Fruit fly (Drosophila melanogaster): Measurements from ENCODE around the gene Pex12.

The Pex12 gene

DNA sequence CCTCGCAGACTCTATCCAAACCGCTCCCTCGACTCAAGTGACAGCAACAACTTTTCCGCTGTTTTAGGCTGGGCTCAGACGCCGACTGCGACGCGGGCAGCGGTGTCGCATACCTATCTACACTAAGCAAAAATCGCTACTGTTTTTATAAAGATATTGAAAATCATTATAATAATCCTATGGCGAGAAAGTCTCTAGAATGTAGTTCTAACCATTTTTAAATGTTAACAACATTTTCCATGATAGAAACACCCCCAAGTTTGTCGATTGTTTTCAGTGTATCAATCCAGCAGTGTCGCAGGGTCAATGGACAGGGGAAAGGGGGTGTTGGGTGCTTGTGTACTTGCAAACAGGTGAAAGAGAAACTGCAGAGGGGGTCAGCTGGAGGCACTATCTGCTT lies 50.1 kb downstream of the Pex12 start:
- TF ChIP-seq CG7045 (GFP tag; optimal IDR thresholded peaks at IDR 0.05) (peak; percentile 96), CG33017 (tag; optimal IDR thresholded peaks at IDR 0.05) (peak; percentile 97), toe (GFP tag; optimal IDR thresholded peaks at IDR 0.05) (peak; percentile 95), pad (GFP tag; optimal IDR thresholded peaks at IDR 0.05) (peak; percentile 87), tj (GFP tag; optimal IDR thresholded peaks at IDR 0.05) (peak; percentile 86), cnc (optimal IDR thresholded peaks at IDR 0.05) (no peak), CG14711 (tag; optimal IDR thresholded peaks at IDR 0.05) (peak; percentile 92), bab1 (GFP tag; optimal IDR thresholded peaks at IDR 0.05) (peak; percentile 98), Clk (GFP tag; optimal IDR thresholded peaks at IDR 0.05) (peak; percentile 95), CG5204 (GFP tag; optimal IDR thresholded peaks at IDR 0.05) (peak; percentile 95), Hr96 (GFP tag; optimal IDR thresholded peaks at IDR 0.05) (peak; percentile 96), Crg-1 (GFP tag; optimal IDR thresholded peaks at IDR 0.05) (peak; percentile 88), CG7101 (tag; optimal IDR thresholded peaks at IDR 0.05) (peak; percentile 97), Mnt (GFP tag; optimal IDR thresholded peaks at IDR 0.05) (peak; percentile 91), cic (GFP tag; optimal IDR thresholded peaks at IDR 0.05) (peak; percentile 78), CG11617 (GFP tag; optimal IDR thresholded peaks at IDR 0.05) (peak; percentile 95), CG1620 (GFP tag; optimal IDR thresholded peaks at IDR 0.05) (peak; percentile 97), ovo (GFP tag; optimal IDR thresholded peaks at IDR 0.05) (peak; percentile 93), CG12768 (GFP tag; optimal IDR thresholded peaks at IDR 0.05) (peak; percentile 97), kay (GFP tag; ENCODE audit: borderline replicate concordance) (no peak)

DNA sequence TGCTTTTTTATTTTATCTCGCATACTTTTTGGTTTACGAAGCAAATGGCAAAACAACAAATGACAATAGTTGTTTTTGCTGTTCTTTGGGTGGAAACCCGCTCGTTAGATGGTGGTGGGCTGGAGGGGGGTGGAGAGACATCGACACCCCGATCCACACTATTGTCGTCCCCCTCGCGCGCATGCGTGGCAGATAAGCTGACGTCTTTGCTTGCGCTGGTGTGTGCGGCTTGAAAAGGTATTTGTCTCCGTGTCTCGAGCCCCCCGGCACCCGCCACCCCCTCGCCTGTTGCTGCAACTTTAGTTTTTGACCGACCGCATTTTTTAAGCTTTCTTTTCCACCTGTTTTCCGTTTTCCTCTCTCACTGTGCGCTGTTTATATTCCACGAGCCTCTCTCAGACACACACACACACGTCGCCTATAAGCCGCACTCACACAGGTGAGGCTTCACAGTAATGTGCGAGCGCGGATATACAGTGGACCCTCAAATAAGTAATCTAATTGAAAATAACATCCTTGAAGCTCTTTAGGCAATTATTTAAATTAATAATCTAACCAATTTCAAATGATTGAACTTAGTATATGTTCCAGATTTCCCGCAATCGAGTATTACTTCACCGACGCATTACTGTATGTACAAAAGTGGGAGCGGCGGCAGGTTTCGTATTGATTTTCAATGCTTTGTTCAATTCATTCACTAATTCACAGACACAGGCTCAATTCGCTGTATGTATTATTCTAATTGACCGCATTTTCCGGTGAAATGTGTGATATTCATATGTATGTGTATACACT lies 51.4 kb downstream of the Pex12 start:
- peak; percentile 96 for TF ChIP-seq CG5204 (GFP tag; optimal IDR thresholded peaks at IDR 0.05)
- TF ChIP-seq CG7045 (GFP tag; optimal IDR thresholded peaks at IDR 0.05), result peak; percentile 94
- no peak for TF ChIP-seq cnc (optimal IDR thresholded peaks at IDR 0.05)
- peak; percentile 97 for TF ChIP-seq toe (GFP tag; optimal IDR thresholded peaks at IDR 0.05)
- peak; percentile 65 for TF ChIP-seq tj (GFP tag; optimal IDR thresholded peaks at IDR 0.05)
- peak; percentile 94 for TF ChIP-seq CG11617 (GFP tag; optimal IDR thresholded peaks at IDR 0.05)
- peak; percentile 98 for TF ChIP-seq CG33017 (tag; optimal IDR thresholded peaks at IDR 0.05)
- peak; percentile 90 for TF ChIP-seq Mnt (GFP tag; optimal IDR thresholded peaks at IDR 0.05)
- TF ChIP-seq ovo (GFP tag; optimal IDR thresholded peaks at IDR 0.05), result peak; percentile 49
- peak; percentile 94 for TF ChIP-seq Clk (GFP tag; optimal IDR thresholded peaks at IDR 0.05)
- peak; percentile 98 for TF ChIP-seq CG1620 (GFP tag; optimal IDR thresholded peaks at IDR 0.05)
- peak; percentile 93 for TF ChIP-seq CG14711 (tag; optimal IDR thresholded peaks at IDR 0.05)
- TF ChIP-seq bab1 (GFP tag; optimal IDR thresholded peaks at IDR 0.05), result peak; percentile 98
- peak; percentile 98 for TF ChIP-seq cic (GFP tag; optimal IDR thresholded peaks at IDR 0.05)
- TF ChIP-seq pad (GFP tag; optimal IDR thresholded peaks at IDR 0.05), result peak; percentile 89
- TF ChIP-seq CG7101 (tag; optimal IDR thresholded peaks at IDR 0.05), result peak; percentile 98
- peak; percentile 97 for TF ChIP-seq Crg-1 (GFP tag; optimal IDR thresholded peaks at IDR 0.05)
- TF ChIP-seq kay (GFP tag; ENCODE audit: borderline replicate concordance), result no peak
- peak; percentile 98 for TF ChIP-seq CG12768 (GFP tag; optimal IDR thresholded peaks at IDR 0.05)
- TF ChIP-seq Hr96 (GFP tag; optimal IDR thresholded peaks at IDR 0.05), result peak; percentile 95
